Fruit fly (Drosophila melanogaster) whole organism, pupa: ENCODE measurements around the gene Nazo.

ENCODE experiments used
- CG10348 ChIP-seq: fragments of 200-800 bp; sonication (Bioruptor generic); IDR thresholded peaks from 2 replicates; pipeline ENCODE4 v1.3.6; 2022; ENCODE audit warnings: missing biosample characterization, missing genetic modification characterization
- CG13204 ChIP-seq: fragments of 200-800 bp; sonication (Bioruptor generic); optimal IDR thresholded peaks from 2 replicates; lab custom pipeline; 2018; ENCODE audit warnings: missing biosample characterization, mild to moderate bottlenecking, missing genetic modification characterization, moderate library complexity
- CG32121 ChIP-seq: fragments of 200-800 bp; sonication (Bioruptor generic); IDR thresholded peaks from 2 replicates; pipeline ENCODE4 v1.3.6; 2022; ENCODE audit warnings: missing biosample characterization, missing genetic modification characterization
- CG34367 ChIP-seq: fragments of 200-800 bp; sonication (Bioruptor generic); optimal IDR thresholded peaks from 2 replicates; lab custom pipeline; 2018; ENCODE audit warnings: missing biosample characterization, mild to moderate bottlenecking, missing genetic modification characterization
- CG8301 ChIP-seq: fragments of 200-800 bp; sonication (Bioruptor generic); optimal IDR thresholded peaks from 2 replicates; lab custom pipeline; 2018; ENCODE audit warnings: missing biosample characterization, mild to moderate bottlenecking, missing genetic modification characterization
- EcR ChIP-seq: fragments of 200-800 bp; sonication (Bioruptor generic); optimal IDR thresholded peaks from 3 replicates; lab custom pipeline; 2019; ENCODE audit warnings: missing biosample characterization, missing genetic modification characterization, mild to moderate bottlenecking, moderate library complexity, missing genetic modification reagents
- Snoo ChIP-seq: fragments of 200-800 bp; sonication (Bioruptor generic); optimal IDR thresholded peaks from 3 replicates; lab custom pipeline; 2017; ENCODE audit warnings: missing biosample characterization, mild to moderate bottlenecking, missing genetic modification characterization, inconsistent platforms
- gl ChIP-seq: fragments of 200-800 bp; sonication (Bioruptor generic); optimal IDR thresholded peaks from 2 replicates; lab custom pipeline; 2018; ENCODE audit warnings: missing biosample characterization, mild to moderate bottlenecking, missing genetic modification characterization
- rn ChIP-seq: fragments of 200-800 bp; sonication (Bioruptor generic); IDR thresholded peaks from 2 replicates; pipeline ENCODE4 v1.3.6; 2022; ENCODE audit warnings: missing biosample characterization, missing genetic modification characterization

DNA sequence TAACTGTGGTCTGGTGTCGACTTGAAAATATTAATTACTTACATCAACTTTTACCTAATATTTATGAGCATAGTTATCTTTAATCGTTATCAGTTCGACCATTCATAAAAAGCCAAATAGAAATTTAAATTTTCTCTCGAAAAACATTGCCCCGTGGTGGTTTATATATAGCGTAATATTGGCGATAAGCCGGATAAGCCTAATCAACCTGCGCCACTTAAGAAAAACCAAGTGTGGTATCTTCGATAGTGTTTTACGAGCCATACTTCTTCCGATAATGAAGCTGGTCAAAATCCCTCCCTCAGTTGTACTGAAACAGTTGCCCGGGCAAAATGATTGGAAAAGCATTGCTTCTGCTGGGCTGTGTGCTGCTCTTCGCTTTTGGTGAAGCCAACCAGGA lies 4.4 kb downstream of the Nazo start, which contains the start of gene CG31463:
- no peak for TF ChIP-seq gl
- no peak for TF ChIP-seq CG32121 (GFP tag; lab: Robert Waterston, UW)
- TF ChIP-seq Snoo (tag; lab: Kevin White, UChicago): no peak
- no peak for TF ChIP-seq CG34367 (tag; lab: Kevin White, UChicago)
- no peak for TF ChIP-seq CG13204
- TF ChIP-seq CG10348 (GFP tag; lab: Robert Waterston, UW): no peak
- TF ChIP-seq CG8301 (tag; lab: Kevin White, UChicago): no peak
- no peak for TF ChIP-seq EcR (GFP tag; lab: Kevin White, UChicago)
- TF ChIP-seq rn (GFP tag; lab: Robert Waterston, UW): no peak
